Fruit fly (Drosophila melanogaster): ENCODE measurements around the gene chm.

The chm gene

DNA sequence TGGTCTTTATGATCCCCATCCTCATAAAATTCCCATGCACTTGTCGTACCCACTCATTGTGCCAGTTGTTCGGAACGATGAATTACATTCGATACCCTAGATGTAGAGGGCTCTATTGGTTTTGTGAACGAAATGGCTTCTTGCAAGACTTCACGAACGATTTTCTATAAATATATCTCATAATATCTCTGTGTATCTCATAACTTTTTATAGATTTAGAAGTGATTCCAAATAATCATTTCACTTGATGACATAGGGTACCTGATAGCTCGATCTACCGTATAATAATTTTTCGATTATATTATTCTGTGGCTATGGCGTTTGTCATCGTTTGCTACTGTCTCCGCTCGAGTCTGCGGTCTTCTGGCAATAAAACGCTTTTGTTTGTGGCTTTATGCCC lies 15.3 kb upstream of the chm start (continued):
- TF ChIP-seq grau (tag; optimal IDR thresholded peaks at IDR 0.05) (peak; percentile 62), Tbp (GFP tag; optimal IDR thresholded peaks at IDR 0.05) (no peak), vnd (GFP tag; IDR thresholded peaks at IDR 0.05; ENCODE audit: partially characterized antibody) (no peak), gt (GFP tag; IDR thresholded peaks at IDR 0.05) (no peak), CG17802 (tag; optimal IDR thresholded peaks at IDR 0.05) (peak; percentile 26), Camta (GFP tag; optimal IDR thresholded peaks at IDR 0.05) (peak; percentile 55), CG2875 (GFP tag; optimal IDR thresholded peaks at IDR 0.05) (peak; percentile 42), CG30431 (GFP tag; optimal IDR thresholded peaks at IDR 0.05) (peak; percentile 5), sob (GFP tag; IDR thresholded peaks at IDR 0.05) (peak; percentile 83), CG6654 (GFP tag; optimal IDR thresholded peaks at IDR 0.05) (peak; percentile 2), dmrt99B (tag; optimal IDR thresholded peaks at IDR 0.05) (peak; percentile 82), CG9727 (GFP tag; optimal IDR thresholded peaks at IDR 0.05) (peak; percentile 35), CG4730 (GFP tag; IDR thresholded peaks at IDR 0.05) (peak; percentile 76), GATAe (GFP tag; conservative IDR thresholded peaks at IDR 0.05) (no peak), D (optimal IDR thresholded peaks at IDR 0.05) (no peak), D (GFP tag; optimal IDR thresholded peaks at IDR 0.05) (peak; percentile 48), MTF-1 (GFP tag; optimal IDR thresholded peaks at IDR 0.05; ENCODE audit: borderline replicate concordance) (peak; percentile 37), CG6813 (GFP tag; optimal IDR thresholded peaks at IDR 0.05) (peak; percentile 39), CG4854 (GFP tag; optimal IDR thresholded peaks at IDR 0.05) (peak; percentile 31), CTCF (GFP tag; optimal IDR thresholded peaks at IDR 0.05) (no peak), fru (optimal IDR thresholded peaks at IDR 0.05) (no peak), esg (GFP tag; conservative IDR thresholded peaks at IDR 0.05) (peak; percentile 51), CG6175 (GFP tag; IDR thresholded peaks at IDR 0.05) (peak; percentile 67; the same call in 2 of the 3 replicates), CG15011 (GFP tag; optimal IDR thresholded peaks at IDR 0.05) (peak; percentile 18), grn (GFP tag; optimal IDR thresholded peaks at IDR 0.05) (no peak), Bgb (GFP tag; IDR thresholded peaks at IDR 0.05; ENCODE audit: partially characterized antibody) (no peak), CG10366 (GFP tag; IDR thresholded peaks at IDR 0.05) (peak; percentile 69), unpg (GFP tag; optimal IDR thresholded peaks at IDR 0.05) (peak; percentile 55), Hr51 (GFP tag; optimal IDR thresholded peaks at IDR 0.05) (peak; percentile 13 to 69), CG13624 (GFP tag; optimal IDR thresholded peaks at IDR 0.05) (peak; percentile 53), emc (GFP tag; optimal IDR thresholded peaks at IDR 0.05) (peak; percentile 1), gem (tag; optimal IDR thresholded peaks at IDR 0.05) (peak; percentile 82), sens-2 (GFP tag; IDR thresholded peaks at IDR 0.05) (no peak), gcm2 (GFP tag; optimal IDR thresholded peaks at IDR 0.05) (no peak), CG10979 (tag; optimal IDR thresholded peaks at IDR 0.05) (peak; percentile 58), CG7786 (GFP tag; optimal IDR thresholded peaks at IDR 0.05) (peak; percentile 3), Xbp1 (GFP tag; optimal IDR thresholded peaks at IDR 0.05) (peak; percentile 75), Bteb2 (GFP tag; optimal IDR thresholded peaks at IDR 0.05) (no peak), vvl (GFP tag; IDR thresholded peaks at IDR 0.05) (peak; percentile 82), gce (GFP tag; IDR thresholded peaks at IDR 0.05) (0 out of 3 replicates have a peak, but pooled peaks have one; percentile 57), ash1 (GFP tag; optimal IDR thresholded peaks at IDR 0.05) (no peak), fd3F (GFP tag; optimal IDR thresholded peaks at IDR 0.05) (peak; percentile 44), Trl (optimal IDR thresholded peaks at IDR 0.05) (no peak), Trl (GFP tag; optimal IDR thresholded peaks at IDR 0.05) (peak; percentile 74), phol (tag; optimal IDR thresholded peaks at IDR 0.05) (peak; percentile 53), CG12104 (GFP tag; optimal IDR thresholded peaks at IDR 0.05) (peak; percentile 39), Dek (tag; optimal IDR thresholded peaks at IDR 0.05) (peak; percentile 49), CG11085 (GFP tag; IDR thresholded peaks at IDR 0.05) (peak; percentile 65), gsb-n (tag; optimal IDR thresholded peaks at IDR 0.05) (no peak), Hey (tag; optimal IDR thresholded peaks at IDR 0.05) (no peak), zf30C (GFP tag; optimal IDR thresholded peaks at IDR 0.05) (no peak), CG14710 (tag; optimal IDR thresholded peaks at IDR 0.05) (peak; percentile 17)

Data from whole organism, embryonic.